Worm (Caenorhabditis elegans) whole organism, L3 larva: ENCODE measurements around the gene sre-34.
"Not testable (repeated sequence)": the region's sequence is repeated elsewhere in the genome, so short reads cannot be mapped to it uniquely, and the experiment has no call there.

ENCODE experiments used
- R02D3.7 ChIP-seq: fragments of 150-350 bp; optimal IDR thresholded peaks from 2 replicates; lab custom pipeline; 2014; ENCODE audit warnings: missing biosample characterization, missing genetic modification characterization
- aly-2 ChIP-seq: fragments of 150-350 bp; optimal IDR thresholded peaks from 2 replicates; lab custom pipeline; 2014; ENCODE audit warnings: missing biosample characterization, missing genetic modification characterization
- ama-1 ChIP-seq: fragments of 150-350 bp; optimal IDR thresholded peaks from 2 replicates; lab custom pipeline; 2018
- ceh-16 ChIP-seq: sonication (generic microtip); optimal IDR thresholded peaks from 2 replicates; lab custom pipeline; 2017; ENCODE audit warnings: missing biosample characterization, missing genetic modification characterization
- ceh-28 ChIP-seq: fragments of 150-350 bp; optimal IDR thresholded peaks from 2 replicates; lab custom pipeline; 2014; ENCODE audit warnings: missing biosample characterization, missing genetic modification reagents, missing genetic modification characterization
- ceh-82 ChIP-seq: fragments of 150-350 bp; optimal IDR thresholded peaks from 2 replicates; lab custom pipeline; 2014; ENCODE audit warnings: missing biosample characterization, missing genetic modification characterization
- daf-12 ChIP-seq: fragments of 150-350 bp; optimal IDR thresholded peaks from 2 replicates; lab custom pipeline; 2014; ENCODE audit warnings: missing biosample characterization, missing genetic modification reagents, missing genetic modification characterization
- egl-27 ChIP-seq: sonication (generic microtip); optimal IDR thresholded peaks from 4 replicates; lab custom pipeline; 2017; ENCODE audit warnings: missing biosample characterization, missing genetic modification reagents, missing genetic modification characterization
- egl-5 ChIP-seq: fragments of 150-350 bp; optimal IDR thresholded peaks from 2 replicates; lab custom pipeline; 2017; ENCODE audit warnings: missing biosample characterization, missing genetic modification reagents, missing genetic modification characterization, inconsistent platforms
- elt-2 ChIP-seq: sonication (generic microtip); optimal IDR thresholded peaks from 2 replicates; lab custom pipeline; 2016; ENCODE audit warnings: missing genetic modification reagents, mild to moderate bottlenecking, missing genetic modification characterization, missing compliant biosample characterization
- elt-3 ChIP-seq, 3 experiments: fragments of 150-350 bp in 1 of 3; sonication (generic microtip) in 2 of 3; optimal IDR thresholded peaks; 2 replicates in 2 of 3; 4 replicates in 1 of 3; lab custom pipeline; 2014 to 2017; ENCODE audit warnings: missing biosample characterization in 3 of 3, missing genetic modification characterization in 3 of 3
- eor-1 ChIP-seq, 2 experiments: fragments of 150-350 bp; optimal IDR thresholded peaks; 2 replicates each; lab custom pipeline; 2014 to 2018; ENCODE audit warnings: missing biosample characterization in 2 of 2, missing genetic modification characterization in 2 of 2
- fkh-2 ChIP-seq: fragments of 150-350 bp; optimal IDR thresholded peaks from 2 replicates; lab custom pipeline; 2014; ENCODE audit warnings: missing biosample characterization, missing genetic modification reagents, missing genetic modification characterization
- hmg-11 ChIP-seq: sonication (generic microtip); optimal IDR thresholded peaks from 2 replicates; lab custom pipeline; 2016; ENCODE audit warnings: missing genetic modification characterization, missing compliant biosample characterization
- jun-1 ChIP-seq: fragments of 150-350 bp; optimal IDR thresholded peaks from 2 replicates; lab custom pipeline; 2014; ENCODE audit warnings: missing biosample characterization, missing genetic modification reagents, missing genetic modification characterization
- lin-15B ChIP-seq: fragments of 150-350 bp; optimal IDR thresholded peaks from 2 replicates; lab custom pipeline; 2014; ENCODE audit warnings: missing biosample characterization, missing genetic modification characterization
- lin-39 ChIP-seq: fragments of 150-350 bp; optimal IDR thresholded peaks from 2 replicates; lab custom pipeline; 2018; ENCODE audit warnings: missing biosample characterization, missing genetic modification reagents, missing genetic modification characterization
- mdl-1 ChIP-seq: fragments of 150-350 bp; optimal IDR thresholded peaks from 2 replicates; lab custom pipeline; 2014; ENCODE audit warnings: missing biosample characterization, missing genetic modification characterization
- mml-1 ChIP-seq: fragments of 150-350 bp; sonication (generic microtip); optimal IDR thresholded peaks from 3 replicates; lab custom pipeline; 2014; ENCODE audit warnings: missing biosample characterization, missing genetic modification characterization
- nfya-1 ChIP-seq: sonication (generic microtip); optimal IDR thresholded peaks from 2 replicates; lab custom pipeline; 2017; ENCODE audit warnings: missing genetic modification characterization, mild to moderate bottlenecking, missing compliant biosample characterization, antibody characterized with exemption, moderate library complexity; ENCODE audit not compliant: insufficient read depth
- nhr-12 ChIP-seq: fragments of 150-350 bp; optimal IDR thresholded peaks from 2 replicates; lab custom pipeline; 2014; ENCODE audit warnings: missing biosample characterization, missing genetic modification characterization
- nhr-237 ChIP-seq: fragments of 150-350 bp; optimal IDR thresholded peaks from 2 replicates; lab custom pipeline; 2014; ENCODE audit warnings: missing biosample characterization, missing genetic modification characterization
- nhr-43 ChIP-seq: sonication (generic microtip); optimal IDR thresholded peaks from 2 replicates; lab custom pipeline; 2016; ENCODE audit warnings: mild to moderate bottlenecking, missing genetic modification characterization, missing compliant biosample characterization; ENCODE audit not compliant: poor library complexity, severe bottlenecking
- nhr-76 ChIP-seq: fragments of 150-350 bp; sonication (generic microtip); optimal IDR thresholded peaks from 5 replicates; lab custom pipeline; 2014; ENCODE audit warnings: missing biosample characterization, missing genetic modification characterization
- skn-1 ChIP-seq: fragments of 150-350 bp; optimal IDR thresholded peaks from 2 replicates; lab custom pipeline; 2014; ENCODE audit warnings: missing biosample characterization, missing genetic modification characterization
- snpc-4 ChIP-seq: fragments of 150-350 bp; optimal IDR thresholded peaks from 2 replicates; lab custom pipeline; 2014; ENCODE audit warnings: missing biosample characterization, missing genetic modification characterization
- unc-62 ChIP-seq: fragments of 150-350 bp; sonication (generic microtip); optimal IDR thresholded peaks from 4 replicates; lab custom pipeline; 2014; ENCODE audit warnings: missing biosample characterization, missing genetic modification reagents, missing genetic modification characterization
- ztf-11 ChIP-seq: fragments of 150-350 bp; optimal IDR thresholded peaks from 2 replicates; lab custom pipeline; 2014; ENCODE audit warnings: missing biosample characterization, missing genetic modification characterization
- ztf-4 ChIP-seq: fragments of 150-350 bp; optimal IDR thresholded peaks from 2 replicates; lab custom pipeline; 2014; ENCODE audit warnings: missing biosample characterization, missing genetic modification characterization

The sre-34 gene

ce11 chrII:12441164-12441563 lies 8.8 kb upstream of the sre-34 start, which contains the start of gene Y57A10C.10:
TSS of gene Y57A10C.10 (minus strand) at chrII:12441264.
- not testable (repeated sequence) for TF ChIP-seq lin-39 (tag; lab: Kevin White, UChicago); fkh-2; R02D3.7 (tag; lab: Kevin White, UChicago)

DNA sequence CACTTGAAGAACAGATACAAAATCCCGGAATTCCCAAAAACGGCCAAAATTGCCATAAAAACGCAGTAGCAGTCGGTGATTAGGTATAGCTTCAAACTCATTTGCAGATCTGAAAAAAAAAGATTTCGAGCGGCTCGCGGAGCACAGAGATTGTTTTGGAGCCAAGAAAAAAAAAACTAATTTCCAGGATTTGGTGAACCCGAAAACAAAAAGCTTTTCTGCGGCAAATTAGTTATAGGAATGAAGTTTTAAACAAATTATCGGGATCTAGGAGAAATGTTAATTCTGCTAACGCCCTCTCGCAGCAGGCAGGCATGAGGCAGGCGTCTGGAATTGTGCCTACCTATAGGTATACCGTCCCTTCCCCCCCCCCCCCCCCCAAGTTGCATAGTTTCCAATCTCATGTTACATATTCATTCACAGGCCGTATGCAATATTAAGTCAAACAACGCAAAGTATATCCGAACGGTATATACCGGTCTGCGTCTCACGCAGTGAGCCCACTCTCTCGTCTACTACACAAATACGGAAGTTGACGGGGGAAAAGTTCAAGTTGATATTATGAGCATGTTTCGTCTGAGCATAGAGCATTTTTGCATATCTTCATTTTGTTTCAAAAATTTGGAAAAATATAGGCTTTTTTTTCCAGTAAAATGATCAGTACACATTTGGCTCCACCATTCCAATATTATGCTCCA lies 5.1 kb upstream of the sre-34 start, which contains the start of the genes W05H5.1 and pitr-6:
Gene W05H5.1, minus strand, starts transcription at position 101 of the 698 bp plus-strand sequence.
Gene pitr-6, plus strand, starts transcription at position 648 of the 698 bp plus-strand sequence.
- TF ChIP-seq egl-5 (tag; lab: Kevin White, UChicago): no peak
- no peak for TF ChIP-seq ceh-28 (tag; lab: Kevin White, UChicago)
- TF ChIP-seq daf-12: no peak
- no peak for TF ChIP-seq R02D3.7 (tag; lab: Kevin White, UChicago)
- no peak for TF ChIP-seq snpc-4 (tag; lab: Kevin White, UChicago)
- TF ChIP-seq mdl-1 (tag; lab: Kevin White, UChicago): no peak
- no peak for TF ChIP-seq egl-27 (tag; lab: Kevin White, UChicago)
- TF ChIP-seq nhr-12 (tag; lab: Kevin White, UChicago): no peak
- TF ChIP-seq nhr-76 (tag; lab: Kevin White, UChicago): no peak
- no peak for TF ChIP-seq lin-15B (tag; lab: Kevin White, UChicago)
- no peak for TF ChIP-seq jun-1 (tag; lab: Kevin White, UChicago)
- no peak for TF ChIP-seq ztf-11 (tag; lab: Kevin White, UChicago)
- TF ChIP-seq elt-3 (tag; optimal IDR thresholded peaks at IDR 0.05; lab: Kevin White, UChicago): no peak

ce11 chrII:12448241-12448640 lies 1.7 kb upstream of the sre-34 start, which contains the start of gene srh-27:
TSS of gene srh-27 (plus strand) at chrII:12448541.
- TF ChIP-seq skn-1 (tag; lab: Kevin White, UChicago): no peak
- no peak for TF ChIP-seq ztf-4
- TF ChIP-seq ceh-82 (tag; lab: Kevin White, UChicago): no peak
- no peak for TF ChIP-seq mdl-1 (tag; lab: Kevin White, UChicago)
- no peak for TF ChIP-seq ama-1
- TF ChIP-seq elt-2 (tag; lab: Kevin White, UChicago): no peak
- TF ChIP-seq ceh-16 (tag; lab: Kevin White, UChicago): no peak

DNA sequence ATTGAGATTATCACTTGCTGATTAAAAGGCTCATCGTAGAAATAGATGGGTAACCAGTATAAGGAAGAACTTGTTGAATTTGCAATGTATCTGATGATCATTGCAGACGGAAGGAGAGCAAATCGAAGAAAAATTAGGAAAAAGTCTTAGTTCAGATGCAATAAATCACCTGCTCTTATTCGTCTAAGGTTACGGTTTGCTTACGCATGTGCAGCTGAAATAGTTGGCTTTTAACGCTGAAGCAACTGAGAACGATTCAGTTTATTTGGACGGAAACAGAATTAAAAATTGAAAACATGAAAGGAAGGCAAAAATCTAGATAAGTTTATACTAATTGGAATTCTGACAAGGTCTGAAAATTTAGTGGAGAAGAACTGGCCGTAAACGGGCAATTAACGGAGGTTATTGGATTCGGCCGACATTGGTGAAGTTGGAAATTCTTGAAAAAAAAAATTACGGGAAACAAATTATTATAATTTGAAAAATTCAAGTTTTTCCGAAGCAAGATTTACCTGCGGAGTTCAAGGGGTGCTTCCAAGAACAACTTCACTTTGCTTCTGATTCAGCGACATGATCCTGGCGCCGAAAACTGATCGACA lies 2.9 kb downstream of the sre-34 start, which contains the start of the genes sre-35 and sre-33:
Gene sre-35, minus strand, starts transcription at position 101 of the 599 bp plus-strand sequence.
Gene sre-33, plus strand, starts transcription at position 549 of the 599 bp plus-strand sequence.
- no peak for TF ChIP-seq unc-62
- no peak for TF ChIP-seq nhr-43 (tag; lab: Kevin White, UChicago)
- TF ChIP-seq R02D3.7 (tag; lab: Kevin White, UChicago): no peak
- TF ChIP-seq nfya-1 (tag; lab: Kevin White, UChicago): no peak
- no peak for TF ChIP-seq mml-1 (tag; lab: Kevin White, UChicago)
- no peak for TF ChIP-seq lin-15B (tag; lab: Kevin White, UChicago)
- no peak for TF ChIP-seq eor-1 (tag; optimal IDR thresholded peaks at IDR 0.05; lab: Kevin White, UChicago)
- TF ChIP-seq ztf-11 (tag; lab: Kevin White, UChicago): no peak
- no peak for TF ChIP-seq aly-2 (tag; lab: Kevin White, UChicago)
- TF ChIP-seq ama-1: no peak

DNA sequence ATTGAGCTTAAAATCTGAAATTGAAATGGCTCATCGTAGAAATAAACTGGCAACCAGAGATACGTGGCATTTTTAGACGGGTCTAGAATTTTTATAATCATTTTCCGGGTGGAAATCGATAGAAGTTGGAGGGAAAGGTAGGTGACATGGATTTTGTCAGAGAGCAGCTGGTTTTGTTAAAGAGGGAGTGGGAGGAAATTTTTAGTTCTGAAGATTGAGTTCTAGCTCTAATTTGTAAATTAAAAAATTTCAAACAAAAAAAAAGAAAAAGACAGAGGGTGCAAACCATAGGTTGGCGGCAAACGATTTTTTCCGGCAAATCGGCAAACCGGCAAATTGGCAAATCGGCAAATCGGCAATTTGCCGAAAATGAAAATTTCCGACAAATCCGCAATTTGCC lies 6.7 kb downstream of the sre-34 start, which contains the start of gene sre-32:
Gene sre-32, minus strand, starts transcription at position 101 of the 400 bp plus-strand sequence.
- TF ChIP-seq elt-2 (tag; lab: Kevin White, UChicago): no peak
- no peak for TF ChIP-seq ztf-11 (tag; lab: Kevin White, UChicago)
- no peak for TF ChIP-seq R02D3.7 (tag; lab: Kevin White, UChicago)
- TF ChIP-seq hmg-11 (tag; lab: Kevin White, UChicago): no peak
- no peak for TF ChIP-seq lin-15B (tag; lab: Kevin White, UChicago)
- no peak for TF ChIP-seq ceh-16 (tag; lab: Kevin White, UChicago)
- no peak for TF ChIP-seq nhr-237 (tag; lab: Kevin White, UChicago)
